Fruit fly (Drosophila melanogaster) whole organism, embryonic: ENCODE measurements around the gene CG5498.
A peak's percentile ranks its signal among the peaks of the same experiment; 100 is the strongest.

Experiments used
- Ada2b ChIP-seq: fragments of 200-800 bp; sonication (Bioruptor generic); IDR thresholded peaks from 2 replicates; pipeline ENCODE4 v1.3.6; 2022; ENCODE audit warnings: missing biosample characterization, missing genetic modification characterization
- CG10209 ChIP-seq: fragments of 200-800 bp; sonication (Bioruptor generic); optimal IDR thresholded peaks from 3 replicates; lab custom pipeline; 2017; ENCODE audit warnings: missing biosample characterization, mild to moderate bottlenecking, missing genetic modification characterization, missing genetic modification reagents
- CG10959 ChIP-seq: fragments of 200-800 bp; sonication (Bioruptor generic); IDR thresholded peaks from 2 replicates; pipeline ENCODE4 v1.3.6; 2022; ENCODE audit warnings: missing biosample characterization, missing genetic modification characterization
- CG11398 ChIP-seq: fragments of 200-800 bp; sonication (Bioruptor generic); optimal IDR thresholded peaks from 2 replicates; lab custom pipeline; 2016; ENCODE audit warnings: missing biosample characterization, missing genetic modification characterization
- CG11695 ChIP-seq: fragments of 200-800 bp; sonication (Bioruptor generic); IDR thresholded peaks from 3 replicates; pipeline ENCODE4 v1.3.6; 2022; ENCODE audit warnings: missing biosample characterization, missing genetic modification characterization
- CG12104 ChIP-seq: fragments of 200-800 bp; sonication (Bioruptor generic); optimal IDR thresholded peaks from 3 replicates; lab custom pipeline; 2016; ENCODE audit warnings: missing biosample characterization, missing genetic modification characterization
- CG12942 ChIP-seq: fragments of 200-800 bp; sonication (Bioruptor generic); optimal IDR thresholded peaks from 3 replicates; lab custom pipeline; 2016; ENCODE audit warnings: missing biosample characterization, missing genetic modification characterization
- CG1602 ChIP-seq: fragments of 200-800 bp; sonication (Bioruptor generic); optimal IDR thresholded peaks from 3 replicates; lab custom pipeline; 2016; ENCODE audit warnings: missing biosample characterization, missing genetic modification characterization
- CG18262 ChIP-seq: fragments of 200-800 bp; optimal IDR thresholded peaks from 3 replicates; lab custom pipeline; 2019; ENCODE audit warnings: missing biosample characterization, mild to moderate bottlenecking, missing genetic modification characterization, moderate library complexity
- CG32532 ChIP-seq: fragments of 200-800 bp; sonication (Bioruptor generic); IDR thresholded peaks from 2 replicates; pipeline ENCODE4 v1.3.6; 2022; ENCODE audit warnings: missing biosample characterization, missing genetic modification characterization
- CG4617 ChIP-seq: fragments of 200-800 bp; sonication (Bioruptor generic); optimal IDR thresholded peaks from 3 replicates; lab custom pipeline; 2016; ENCODE audit warnings: missing biosample characterization, missing genetic modification characterization, borderline replicate concordance
- CG6791 ChIP-seq: fragments of 200-800 bp; sonication (Bioruptor generic); IDR thresholded peaks from 3 replicates; pipeline ENCODE4 v1.3.6; 2022; ENCODE audit warnings: missing biosample characterization, missing genetic modification characterization; ENCODE audit not compliant: partially characterized antibody
- CG6854 ChIP-seq: fragments of 200-800 bp; sonication (Bioruptor generic); optimal IDR thresholded peaks from 3 replicates; lab custom pipeline; 2017; ENCODE audit warnings: missing biosample characterization, mild to moderate bottlenecking, missing genetic modification characterization
- CG7271 ChIP-seq: fragments of 200-800 bp; sonication (Bioruptor generic); optimal IDR thresholded peaks from 2 replicates; lab custom pipeline; 2018; ENCODE audit warnings: missing biosample characterization, mild to moderate bottlenecking, missing genetic modification characterization, moderate library complexity
- CG7786 ChIP-seq: fragments of 200-800 bp; sonication (Bioruptor generic); optimal IDR thresholded peaks from 2 replicates; lab custom pipeline; 2016; ENCODE audit warnings: missing biosample characterization, missing genetic modification characterization
- CG8924 ChIP-seq: fragments of 200-800 bp; optimal IDR thresholded peaks from 3 replicates; lab custom pipeline; 2019; ENCODE audit warnings: missing biosample characterization, mild to moderate bottlenecking, missing genetic modification characterization, moderate library complexity
- CG9797 ChIP-seq: fragments of 200-800 bp; sonication (Bioruptor generic); optimal IDR thresholded peaks from 3 replicates; lab custom pipeline; 2018; ENCODE audit warnings: missing biosample characterization, mild to moderate bottlenecking, missing genetic modification characterization
- CoRest ChIP-seq: fragments of 200-800 bp; sonication (Bioruptor generic); optimal IDR thresholded peaks from 3 replicates; lab custom pipeline; 2018; ENCODE audit warnings: missing biosample characterization, mild to moderate bottlenecking, missing genetic modification characterization, moderate library complexity
- D ChIP-seq, 2 experiments: fragments of 200-800 bp in 1 of 2; fragments of >200 bp in 1 of 2; sonication (Bioruptor generic) in 1 of 2; optimal IDR thresholded peaks; 2 replicates in 1 of 2; 3 replicates in 1 of 2; lab custom pipeline; 2017; ENCODE audit warnings: mild to moderate bottlenecking in 1 of 2, missing biosample characterization in 1 of 2, missing genetic modification characterization in 1 of 2, missing genetic modification reagents in 1 of 2
- Dad ChIP-seq: fragments of 200-800 bp; sonication (Bioruptor generic); optimal IDR thresholded peaks from 3 replicates; lab custom pipeline; 2016; ENCODE audit warnings: missing biosample characterization, missing genetic modification characterization
- Dfd ChIP-seq, 2 experiments: fragments of >200 bp; optimal IDR thresholded peaks; 2 replicates each; lab custom pipeline; 2017; ENCODE audit warnings: missing biosample characterization in 2 of 2, missing genetic modification characterization in 2 of 2
- Dip2 ChIP-seq: fragments of 200-800 bp; sonication (Bioruptor generic); IDR thresholded peaks from 2 replicates; pipeline ENCODE4 v1.3.6; 2022; ENCODE audit warnings: missing biosample characterization, missing genetic modification characterization
- Eip74EF ChIP-seq, 2 experiments: fragments of 200-800 bp in 1 of 2; fragments of >200 bp in 1 of 2; sonication (Bioruptor generic) in 1 of 2; optimal IDR thresholded peaks; 2 replicates each; lab custom pipeline; 2017 to 2019; ENCODE audit warnings: missing biosample characterization in 2 of 2, missing genetic modification characterization in 2 of 2, mild to moderate bottlenecking in 1 of 2, moderate library complexity in 1 of 2
- Myb ChIP-seq: fragments of 200-800 bp; sonication (Bioruptor generic); optimal IDR thresholded peaks from 2 replicates; lab custom pipeline; 2016; ENCODE audit warnings: missing biosample characterization, missing genetic modification characterization
- NK7.1 ChIP-seq: fragments of 200-800 bp; sonication (Bioruptor generic); optimal IDR thresholded peaks from 3 replicates; lab custom pipeline; 2016; ENCODE audit warnings: missing biosample characterization, missing genetic modification characterization
- Tbp ChIP-seq: fragments of >200 bp; optimal IDR thresholded peaks from 2 replicates; lab custom pipeline; 2018; ENCODE audit warnings: missing biosample characterization, missing genetic modification characterization
- Trl ChIP-seq, 3 experiments: fragments of >200 bp in 2 of 3; fragments of 200-800 bp in 1 of 3; sonication (Bioruptor generic) in 1 of 3; optimal IDR thresholded peaks; 2 replicates in 1 of 3; 3 replicates in 2 of 3; lab custom pipeline; 2016 to 2017; ENCODE audit warnings: missing biosample characterization in 1 of 3, missing genetic modification characterization in 1 of 3
- Usf ChIP-seq: fragments of 200-800 bp; sonication (Bioruptor generic); optimal IDR thresholded peaks from 2 replicates; lab custom pipeline; 2017; ENCODE audit warnings: missing genotype, missing biosample characterization, missing genetic modification characterization
- bab2 ChIP-seq: fragments of 200-800 bp; sonication (Bioruptor generic); optimal IDR thresholded peaks from 2 replicates; lab custom pipeline; 2016; ENCODE audit warnings: missing biosample characterization, missing genetic modification characterization
- chm ChIP-seq: fragments of 200-800 bp; sonication (Bioruptor generic); IDR thresholded peaks from 2 replicates; pipeline ENCODE4 v1.3.6; 2022; ENCODE audit warnings: missing biosample characterization, missing genetic modification characterization
- croc ChIP-seq: fragments of 200-800 bp; sonication (Bioruptor generic); conservative IDR thresholded peaks from 3 replicates; pipeline ENCODE4 v1.3.6; 2022; ENCODE audit warnings: missing biosample characterization, missing genetic modification characterization
- dpn ChIP-seq, 2 experiments: fragments of 200-800 bp; sonication (Bioruptor generic); optimal IDR thresholded peaks; 3 replicates each; lab custom pipeline; 2016; ENCODE audit warnings: missing biosample characterization in 2 of 2, missing genetic modification characterization in 2 of 2
- eve ChIP-seq, 2 experiments: fragments of >200 bp; optimal IDR thresholded peaks; 2 replicates each; lab custom pipeline; 2017; ENCODE audit warnings: missing biosample characterization in 2 of 2, missing genetic modification characterization in 2 of 2
- fd96Cb ChIP-seq: fragments of 200-800 bp; sonication (Bioruptor generic); optimal IDR thresholded peaks from 2 replicates; lab custom pipeline; 2018; ENCODE audit warnings: missing biosample characterization, mild to moderate bottlenecking, missing genetic modification characterization, moderate library complexity
- gcm ChIP-seq: fragments of 200-800 bp; sonication (Bioruptor generic); optimal IDR thresholded peaks from 2 replicates; lab custom pipeline; 2019; ENCODE audit warnings: missing biosample characterization, mild to moderate bottlenecking, missing genetic modification characterization, moderate library complexity
- grau ChIP-seq: fragments of 200-800 bp; optimal IDR thresholded peaks from 3 replicates; lab custom pipeline; 2019; ENCODE audit warnings: missing biosample characterization, mild to moderate bottlenecking, missing genetic modification characterization, moderate library complexity
- gsb-n ChIP-seq: fragments of 200-800 bp; sonication (Bioruptor generic); optimal IDR thresholded peaks from 3 replicates; lab custom pipeline; 2018; ENCODE audit warnings: missing biosample characterization, mild to moderate bottlenecking, missing genetic modification characterization
- hth ChIP-seq: fragments of >200 bp; optimal IDR thresholded peaks from 2 replicates; lab custom pipeline; 2017; ENCODE audit warnings: inconsistent platforms
- lbe ChIP-seq: fragments of 200-800 bp; sonication (Bioruptor generic); optimal IDR thresholded peaks from 2 replicates; lab custom pipeline; 2016; ENCODE audit warnings: missing biosample characterization, mild to moderate bottlenecking, missing genetic modification characterization
- lov ChIP-seq, 2 experiments: fragments of 200-800 bp in 1 of 2; fragments of >200 bp in 1 of 2; sonication (Bioruptor generic) in 1 of 2; IDR thresholded peaks in 1 of 2; optimal IDR thresholded peaks in 1 of 2; 2 replicates in 1 of 2; 3 replicates in 1 of 2; pipeline versions ENCODE4 v1.3.6 to Lab custom; 2017 to 2022; ENCODE audit warnings: missing biosample characterization in 1 of 2, missing genetic modification characterization in 1 of 2
- nmo ChIP-seq: fragments of 200-800 bp; sonication (Bioruptor generic); optimal IDR thresholded peaks from 2 replicates; lab custom pipeline; 2018; ENCODE audit warnings: missing biosample characterization, mild to moderate bottlenecking, missing genetic modification characterization, moderate library complexity
- pita ChIP-seq: fragments of 200-800 bp; sonication (Bioruptor generic); optimal IDR thresholded peaks from 2 replicates; lab custom pipeline; 2017; ENCODE audit warnings: missing biosample characterization, mild to moderate bottlenecking, missing genetic modification characterization
- prd ChIP-seq, 3 experiments: fragments of >200 bp in 2 of 3; fragments of 200-800 bp in 1 of 3; sonication (Bioruptor generic) in 1 of 3; optimal IDR thresholded peaks in 2 of 3; IDR thresholded peaks in 1 of 3; 2 replicates in 2 of 3; 3 replicates in 1 of 3; pipeline versions ENCODE4 v1.3.6 to Lab custom; 2017 to 2022; ENCODE audit warnings: missing biosample characterization in 1 of 3, missing genetic modification characterization in 1 of 3
- pum ChIP-seq: fragments of 200-800 bp; sonication (Bioruptor generic); optimal IDR thresholded peaks from 2 replicates; lab custom pipeline; 2016; ENCODE audit warnings: missing biosample characterization, missing genetic modification characterization
- twi ChIP-seq: fragments of 200-800 bp; optimal IDR thresholded peaks from 2 replicates; lab custom pipeline; 2019; ENCODE audit warnings: missing biosample characterization, mild to moderate bottlenecking, missing genetic modification characterization, moderate library complexity
- tx ChIP-seq: fragments of 200-800 bp; sonication (Bioruptor generic); optimal IDR thresholded peaks from 2 replicates; lab custom pipeline; 2016; ENCODE audit warnings: missing biosample characterization, missing genetic modification characterization
- zfh1 ChIP-seq: fragments of 200-800 bp; sonication (Bioruptor generic); IDR thresholded peaks from 3 replicates; pipeline ENCODE4 v1.3.6; 2022; ENCODE audit warnings: missing biosample characterization, missing genetic modification characterization

Gene CG5498

DNA sequence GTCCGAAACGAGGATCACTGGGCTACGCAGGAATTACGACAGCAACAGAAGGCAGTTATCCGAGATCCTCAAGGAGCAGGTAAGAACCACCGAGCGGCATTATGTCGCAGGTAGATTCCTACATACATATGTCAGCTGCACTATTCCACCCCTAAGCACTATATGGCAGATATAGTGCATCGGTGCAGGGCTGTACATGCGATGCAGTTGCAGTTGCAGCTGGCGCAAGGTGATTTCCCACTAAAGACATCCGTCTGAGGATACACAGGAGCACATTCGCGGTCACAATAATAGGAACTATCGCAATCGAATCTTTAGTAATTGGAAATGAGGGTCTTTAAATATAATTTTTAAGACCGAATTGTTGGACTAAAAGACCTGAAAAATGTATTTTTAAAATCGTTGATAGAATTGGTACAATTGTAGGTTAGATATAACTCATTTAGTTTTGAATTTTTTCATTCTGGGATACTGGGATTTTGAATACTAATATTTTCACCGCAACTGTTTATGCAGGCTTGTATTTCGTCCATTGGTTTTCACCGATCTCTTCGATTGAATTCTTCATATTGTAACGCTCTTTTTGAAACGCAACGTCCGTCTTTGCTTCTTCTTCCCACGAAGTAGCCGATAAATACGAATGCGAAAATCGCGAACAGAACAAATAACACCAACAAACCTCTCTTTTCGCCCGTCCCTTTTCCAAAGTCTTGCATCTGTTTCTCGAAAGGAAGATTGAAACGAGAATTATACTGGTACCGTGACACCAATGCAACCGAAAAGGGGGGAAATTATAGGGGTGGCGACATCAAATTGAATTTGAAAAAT, 19.0 kb upstream of the CG5498 start (continued):
- TF ChIP-seq croc (GFP tag; lab: Robert Waterston, UW) (no peak), CG7271 (tag; lab: Kevin White, UChicago) (peak; percentile 80), CG6854 (GFP tag; lab: Kevin White, UChicago) (no peak), D (optimal IDR thresholded peaks at IDR 0.05; lab: Kevin White, UChicago) (peak; percentile 47), D (GFP tag; optimal IDR thresholded peaks at IDR 0.05; lab: Kevin White, UChicago) (peak; percentile 8), pum (GFP tag; lab: Kevin White, UChicago) (peak; percentile 8), CG18262 (tag; lab: Kevin White, UChicago) (peak; percentile 72), CG11398 (GFP tag; lab: Kevin White, UChicago) (no peak), bab2 (no peak), chm (GFP tag; lab: Robert Waterston, UW) (0 out of 2 replicates have a peak, but pooled peaks have one; percentile 15), CG11695 (0 out of 3 replicates have a peak, but pooled peaks have one; percentile 27), CG10959 (GFP tag; lab: Robert Waterston, UW) (0 out of 2 replicates have a peak, but pooled peaks have one; percentile 66), Dad (no peak), CG9797 (GFP tag; lab: Kevin White, UChicago) (no peak), Myb (GFP tag; lab: Kevin White, UChicago) (no peak), Ada2b (GFP tag; lab: Robert Waterston, UW) (no peak), CG10209 (GFP tag; lab: Kevin White, UChicago) (peak; percentile 40), Dip2 (GFP tag; lab: Robert Waterston, UW) (no peak), prd (optimal IDR thresholded peaks at IDR 0.05; lab: Kevin White, UChicago) (no peak), prd (GFP tag; IDR thresholded peaks at IDR 0.05; lab: Robert Waterston, UW) (peak; percentile 84), nmo (GFP tag; lab: Kevin White, UChicago) (peak; percentile 44), lbe (peak; percentile 54), Tbp (GFP tag; lab: Kevin White, UChicago) (no peak), gsb-n (tag; lab: Kevin White, UChicago) (peak; percentile 47), hth (lab: Kevin White, UChicago) (no peak), lov (optimal IDR thresholded peaks at IDR 0.05; lab: Kevin White, UChicago) (no peak), lov (GFP tag; IDR thresholded peaks at IDR 0.05; lab: Robert Waterston, UW) (0 out of 3 replicates have a peak, but pooled peaks have one; percentile 34), fd96Cb (tag; lab: Kevin White, UChicago) (peak; percentile 12), pita (no peak), CG1602 (GFP tag; lab: Kevin White, UChicago) (no peak), gcm (GFP tag; lab: Kevin White, UChicago) (peak; percentile 66), CoRest (peak; percentile 30), Usf (GFP tag; lab: Kevin White, UChicago) (peak; percentile 44), CG32532 (GFP tag; lab: Robert Waterston, UW) (no peak), CG12942 (GFP tag; lab: Kevin White, UChicago) (no peak), grau (peak; percentile 54), dpn (GFP tag; optimal IDR thresholded peaks at IDR 0.05; lab: Kevin White, UChicago) (peak in 1 of 2 experiments; percentile 5), CG7786 (peak; percentile 14), Dfd (GFP tag; optimal IDR thresholded peaks at IDR 0.05; lab: Kevin White, UChicago) (no peak), Trl (optimal IDR thresholded peaks at IDR 0.05; lab: Kevin White, UChicago) (no peak), Trl (GFP tag; optimal IDR thresholded peaks at IDR 0.05; lab: Kevin White, UChicago) (peak; percentile 7), NK7.1 (no peak), CG12104 (GFP tag; lab: Kevin White, UChicago) (no peak), eve (GFP tag; optimal IDR thresholded peaks at IDR 0.05; lab: Kevin White, UChicago) (peak in 1 of 2 experiments; percentile 60), zfh1 (GFP tag; lab: Robert Waterston, UW) (peak; percentile 75), CG8924 (peak; percentile 56), tx (GFP tag; lab: Kevin White, UChicago) (peak; percentile 10), CG6791 (GFP tag; lab: Robert Waterston, UW) (0 out of 3 replicates have a peak, but pooled peaks have one; percentile 36), twi (tag; lab: Kevin White, UChicago) (peak; percentile 85), CG4617 (GFP tag; lab: Kevin White, UChicago) (no peak), Eip74EF (GFP tag; optimal IDR thresholded peaks at IDR 0.05; lab: Kevin White, UChicago) (no peak)
